Fruit fly (Drosophila melanogaster) whole organism, embryonic: ENCODE data around the gene arg.

ENCODE experiments used
- Atf-2 ChIP-seq: fragments of 200-800 bp; sonication (Bioruptor generic); optimal IDR thresholded peaks from 2 replicates; lab custom pipeline; 2016; ENCODE audit warnings: missing biosample characterization, missing genetic modification characterization
- Awh ChIP-seq: fragments of 200-800 bp; sonication (Bioruptor generic); IDR thresholded peaks from 2 replicates; pipeline ENCODE4, ENCODE4 v1.3.6; 2022; ENCODE audit warnings: missing biosample characterization, missing genetic modification characterization
- Blimp-1 ChIP-seq: fragments of 200-800 bp; sonication (Bioruptor generic); optimal IDR thresholded peaks from 3 replicates; lab custom pipeline; 2018; ENCODE audit warnings: missing biosample characterization, missing genetic modification characterization, mild to moderate bottlenecking, moderate library complexity, missing genetic modification reagents
- CG10147 ChIP-seq: fragments of 200-800 bp; sonication (Bioruptor generic); optimal IDR thresholded peaks from 2 replicates; lab custom pipeline; 2019; ENCODE audit warnings: missing biosample characterization, mild to moderate bottlenecking, missing genetic modification characterization, moderate library complexity
- CG10267 ChIP-seq: fragments of 200-800 bp; sonication (Bioruptor generic); optimal IDR thresholded peaks from 2 replicates; lab custom pipeline; 2018; ENCODE audit warnings: missing biosample characterization, mild to moderate bottlenecking, missing genetic modification characterization, moderate library complexity
- CG10321 ChIP-seq: fragments of 200-800 bp; sonication (Bioruptor generic); IDR thresholded peaks from 2 replicates; pipeline ENCODE4 v1.3.6; 2022; ENCODE audit warnings: missing biosample characterization, missing genetic modification characterization
- CG11398 ChIP-seq: fragments of 200-800 bp; sonication (Bioruptor generic); optimal IDR thresholded peaks from 2 replicates; lab custom pipeline; 2016; ENCODE audit warnings: missing biosample characterization, missing genetic modification characterization
- CG16815 ChIP-seq: fragments of 200-800 bp; sonication (Bioruptor generic); optimal IDR thresholded peaks from 3 replicates; lab custom pipeline; 2017; ENCODE audit warnings: missing biosample characterization, mild to moderate bottlenecking, missing genetic modification characterization
- CG2678 ChIP-seq: fragments of 200-800 bp; sonication (Bioruptor generic); optimal IDR thresholded peaks from 3 replicates; lab custom pipeline; 2019; ENCODE audit warnings: missing biosample characterization, mild to moderate bottlenecking, missing genetic modification characterization, moderate library complexity
- CG30403 ChIP-seq: fragments of 200-800 bp; sonication (Bioruptor generic); optimal IDR thresholded peaks from 3 replicates; lab custom pipeline; 2016; ENCODE audit warnings: missing biosample characterization, missing genetic modification characterization
- CG32767 ChIP-seq: fragments of 200-800 bp; sonication (Bioruptor generic); IDR thresholded peaks from 2 replicates; pipeline ENCODE4 v1.3.6; 2022; ENCODE audit warnings: missing biosample characterization, missing genetic modification characterization
- CG33213 ChIP-seq: fragments of 200-800 bp; sonication (Bioruptor generic); optimal IDR thresholded peaks from 3 replicates; lab custom pipeline; 2016; ENCODE audit warnings: missing biosample characterization, missing genetic modification characterization
- CG34224 ChIP-seq: fragments of 200-800 bp; sonication (Bioruptor generic); IDR thresholded peaks from 3 replicates; pipeline ENCODE4 v1.3.6; 2022; ENCODE audit warnings: missing biosample characterization, missing genetic modification characterization; ENCODE audit not compliant: partially characterized antibody
- CG34376 ChIP-seq: fragments of 200-800 bp; sonication (Bioruptor generic); optimal IDR thresholded peaks from 2 replicates; lab custom pipeline; 2018; ENCODE audit warnings: missing biosample characterization, mild to moderate bottlenecking, missing genetic modification characterization
- CG6689 ChIP-seq: fragments of 200-800 bp; sonication (Bioruptor generic); IDR thresholded peaks from 2 replicates; pipeline ENCODE4 v1.3.6; 2022; ENCODE audit warnings: missing biosample characterization, missing genetic modification characterization
- CG7786 ChIP-seq: fragments of 200-800 bp; sonication (Bioruptor generic); optimal IDR thresholded peaks from 2 replicates; lab custom pipeline; 2016; ENCODE audit warnings: missing biosample characterization, missing genetic modification characterization
- CG8359 ChIP-seq: fragments of 200-800 bp; sonication (Bioruptor generic); optimal IDR thresholded peaks from 2 replicates; lab custom pipeline; 2017; ENCODE audit warnings: missing biosample characterization, mild to moderate bottlenecking, missing genetic modification characterization, borderline replicate concordance
- CG9876 ChIP-seq: fragments of 200-800 bp; sonication (Bioruptor generic); optimal IDR thresholded peaks from 2 replicates; lab custom pipeline; 2016; ENCODE audit warnings: missing biosample characterization, missing genetic modification characterization
- D19B ChIP-seq: fragments of 200-800 bp; sonication (Bioruptor generic); optimal IDR thresholded peaks from 2 replicates; lab custom pipeline; 2017; ENCODE audit warnings: missing biosample characterization, mild to moderate bottlenecking, missing genetic modification characterization
- Dref ChIP-seq: fragments of 200-800 bp; sonication (Bioruptor generic); IDR thresholded peaks from 2 replicates; pipeline ENCODE4 v1.3.6; 2022; ENCODE audit warnings: missing biosample characterization, missing genetic modification characterization
- HHEX ChIP-seq: fragments of 200-800 bp; sonication (Bioruptor generic); optimal IDR thresholded peaks from 3 replicates; lab custom pipeline; 2017; ENCODE audit warnings: missing biosample characterization, mild to moderate bottlenecking, missing genetic modification characterization, missing genetic modification reagents
- HLH3B ChIP-seq: fragments of 200-800 bp; sonication (Bioruptor generic); IDR thresholded peaks from 2 replicates; pipeline ENCODE4 v1.3.6; 2022; ENCODE audit warnings: missing biosample characterization, missing genetic modification characterization
- Hand ChIP-seq: fragments of 200-800 bp; sonication (Bioruptor generic); optimal IDR thresholded peaks from 2 replicates; lab custom pipeline; 2017; ENCODE audit warnings: mild to moderate bottlenecking, missing biosample characterization, missing genetic modification reagents, missing genetic modification characterization
- HmgD ChIP-seq: fragments of 200-800 bp; sonication (Bioruptor generic); optimal IDR thresholded peaks from 3 replicates; lab custom pipeline; 2016; ENCODE audit warnings: missing biosample characterization, missing genetic modification characterization
- Hr78 ChIP-seq, 2 experiments: fragments of 200-800 bp in 1 of 2; fragments of >200 bp in 1 of 2; sonication (Bioruptor generic) in 1 of 2; optimal IDR thresholded peaks; 2 replicates each; lab custom pipeline; 2017 to 2019; ENCODE audit warnings: missing biosample characterization in 2 of 2, missing genetic modification characterization in 2 of 2, mild to moderate bottlenecking in 1 of 2, moderate library complexity in 1 of 2
- Jarid2 ChIP-seq: fragments of 200-800 bp; sonication (Bioruptor generic); optimal IDR thresholded peaks from 3 replicates; lab custom pipeline; 2017; ENCODE audit warnings: mild to moderate bottlenecking, missing biosample characterization, missing genetic modification reagents, missing genetic modification characterization
- Lim3 ChIP-seq: fragments of 200-800 bp; sonication (Bioruptor generic); IDR thresholded peaks from 2 replicates; pipeline ENCODE4 v1.3.6; 2022; ENCODE audit warnings: missing biosample characterization, missing genetic modification characterization
- MTF-1 ChIP-seq: fragments of 200-800 bp; sonication (Bioruptor generic); optimal IDR thresholded peaks from 2 replicates; lab custom pipeline; 2018; ENCODE audit warnings: missing biosample characterization, mild to moderate bottlenecking, missing genetic modification characterization, borderline replicate concordance
- Meics ChIP-seq: fragments of 200-800 bp; sonication (Bioruptor generic); optimal IDR thresholded peaks from 2 replicates; lab custom pipeline; 2017; ENCODE audit warnings: missing biosample characterization, mild to moderate bottlenecking, missing genetic modification characterization
- Optix ChIP-seq: fragments of 200-800 bp; sonication (Bioruptor generic); IDR thresholded peaks from 3 replicates; pipeline ENCODE4 v1.3.6; 2022; ENCODE audit warnings: missing biosample characterization, missing genetic modification characterization
- Trl ChIP-seq, 3 experiments: fragments of >200 bp in 2 of 3; fragments of 200-800 bp in 1 of 3; sonication (Bioruptor generic) in 1 of 3; optimal IDR thresholded peaks; 2 replicates in 1 of 3; 3 replicates in 2 of 3; lab custom pipeline; 2016 to 2017; ENCODE audit warnings: missing biosample characterization in 1 of 3, missing genetic modification characterization in 1 of 3
- Xbp1 ChIP-seq: fragments of 200-800 bp; sonication (Bioruptor generic); optimal IDR thresholded peaks from 3 replicates; lab custom pipeline; 2016; ENCODE audit warnings: missing biosample characterization, mild to moderate bottlenecking, missing genetic modification characterization
- ash1 ChIP-seq: fragments of 200-800 bp; sonication (Bioruptor generic); optimal IDR thresholded peaks from 2 replicates; lab custom pipeline; 2018; ENCODE audit warnings: missing biosample characterization, mild to moderate bottlenecking, missing genetic modification characterization
- bab2 ChIP-seq: fragments of 200-800 bp; sonication (Bioruptor generic); optimal IDR thresholded peaks from 2 replicates; lab custom pipeline; 2016; ENCODE audit warnings: missing biosample characterization, missing genetic modification characterization
- chinmo ChIP-seq: fragments of 200-800 bp; sonication (Bioruptor generic); IDR thresholded peaks from 4 replicates; pipeline ENCODE4 v1.3.6; 2022; ENCODE audit warnings: missing biosample characterization, missing genetic modification characterization; ENCODE audit not compliant: partially characterized antibody
- ewg ChIP-seq: fragments of 200-800 bp; sonication (Bioruptor generic); optimal IDR thresholded peaks from 3 replicates; lab custom pipeline; 2017; ENCODE audit warnings: mild to moderate bottlenecking, missing biosample characterization, missing genetic modification reagents, missing genetic modification characterization
- fd96Cb ChIP-seq: fragments of 200-800 bp; sonication (Bioruptor generic); optimal IDR thresholded peaks from 2 replicates; lab custom pipeline; 2018; ENCODE audit warnings: missing biosample characterization, mild to moderate bottlenecking, missing genetic modification characterization, moderate library complexity
- hb ChIP-seq: fragments of 200-800 bp; sonication (Bioruptor generic); IDR thresholded peaks from 3 replicates; pipeline ENCODE4 v1.3.6; 2022; ENCODE audit warnings: missing biosample characterization, missing genetic modification characterization; ENCODE audit not compliant: partially characterized antibody
- hbn ChIP-seq: fragments of 200-800 bp; sonication (Bioruptor generic); IDR thresholded peaks from 2 replicates; pipeline ENCODE4 v1.3.6; 2022; ENCODE audit warnings: missing biosample characterization, missing genetic modification characterization; ENCODE audit not compliant: partially characterized antibody
- kni ChIP-seq: fragments of 200-800 bp; sonication (Bioruptor generic); optimal IDR thresholded peaks from 3 replicates; lab custom pipeline; 2017; ENCODE audit warnings: mild to moderate bottlenecking, missing biosample characterization, missing genetic modification reagents, missing genetic modification characterization
- lilli ChIP-seq: fragments of 200-800 bp; sonication (Bioruptor generic); optimal IDR thresholded peaks from 3 replicates; lab custom pipeline; 2016; ENCODE audit warnings: missing biosample characterization, missing genetic modification characterization
- luna ChIP-seq: fragments of 200-800 bp; sonication (Bioruptor generic); optimal IDR thresholded peaks from 2 replicates; lab custom pipeline; 2016; ENCODE audit warnings: missing biosample characterization, missing genetic modification characterization
- otp ChIP-seq: fragments of 200-800 bp; sonication (Bioruptor generic); IDR thresholded peaks from 3 replicates; pipeline ENCODE4, ENCODE4 v1.3.6; 2022; ENCODE audit warnings: missing biosample characterization, missing genetic modification characterization
- pita ChIP-seq: fragments of 200-800 bp; sonication (Bioruptor generic); optimal IDR thresholded peaks from 2 replicates; lab custom pipeline; 2017; ENCODE audit warnings: missing biosample characterization, mild to moderate bottlenecking, missing genetic modification characterization
- run ChIP-seq: fragments of 200-800 bp; sonication (Bioruptor generic); optimal IDR thresholded peaks from 3 replicates; lab custom pipeline; 2018; ENCODE audit warnings: missing biosample characterization, mild to moderate bottlenecking, missing genetic modification characterization
- scrt ChIP-seq: fragments of 200-800 bp; sonication (Bioruptor generic); optimal IDR thresholded peaks from 2 replicates; lab custom pipeline; 2018; ENCODE audit warnings: missing biosample characterization, mild to moderate bottlenecking, missing genetic modification characterization, moderate library complexity
- tna ChIP-seq: fragments of 200-800 bp; sonication (Bioruptor generic); IDR thresholded peaks from 2 replicates; pipeline ENCODE4 v1.3.6; 2022; ENCODE audit warnings: missing biosample characterization, missing genetic modification characterization; ENCODE audit not compliant: partially characterized antibody
- vvl ChIP-seq: fragments of 200-800 bp; sonication (Bioruptor generic); IDR thresholded peaks from 2 replicates; pipeline ENCODE4 v1.3.6; 2022; ENCODE audit warnings: missing biosample characterization, missing genetic modification characterization

Gene arg

DNA sequence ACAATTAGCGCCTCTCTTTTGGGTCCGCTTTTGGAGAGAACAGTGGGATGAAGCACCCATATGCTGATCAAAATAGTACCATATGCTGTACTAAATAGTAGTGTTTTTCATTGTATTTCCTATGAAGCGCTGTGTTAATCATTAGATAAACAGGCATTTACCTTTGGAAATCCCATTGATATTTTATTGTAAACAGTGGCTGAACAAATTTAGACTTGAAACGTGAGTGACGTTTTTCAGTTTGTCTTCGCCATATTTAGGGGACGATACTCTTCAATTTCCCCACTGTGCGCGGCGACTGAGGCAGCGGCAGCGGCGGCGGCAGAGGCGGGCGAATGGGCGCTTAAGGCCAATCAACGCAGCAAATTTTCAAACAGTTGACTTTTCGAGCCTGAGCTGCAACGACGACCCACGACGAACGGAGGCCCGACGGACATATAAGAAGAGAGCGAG, 9.6 kb upstream of the arg start (continued):
- TF ChIP-seq MTF-1 (GFP tag; lab: Kevin White, UChicago) = peak; percentile 61
- TF ChIP-seq bab2 (GFP tag; lab: Kevin White, UChicago) = peak; percentile 70
- peak; percentile 64 for TF ChIP-seq CG33213 (GFP tag; lab: Kevin White, UChicago)
- TF ChIP-seq CG34224 = no peak
- peak; percentile 85 for TF ChIP-seq CG7786 (GFP tag; lab: Kevin White, UChicago)
- TF ChIP-seq chinmo = peak; percentile 77; the same call in 3 of the 4 replicates
- TF ChIP-seq Awh = peak; percentile 77
- TF ChIP-seq Hr78 (GFP tag; optimal IDR thresholded peaks at IDR 0.05; lab: Kevin White, UChicago) = peak in 1 of 2 experiments; percentile 11
- no peak for TF ChIP-seq pita (GFP tag; lab: Kevin White, UChicago)
- TF ChIP-seq CG10321 = no peak
- TF ChIP-seq Xbp1 (GFP tag; lab: Kevin White, UChicago) = peak; percentile 71
- no peak for TF ChIP-seq Dref (GFP tag; lab: Robert Waterston, UW)
- TF ChIP-seq lilli = peak; percentile 84
- peak; percentile 93 for TF ChIP-seq CG2678
- TF ChIP-seq CG9876 (GFP tag; lab: Kevin White, UChicago) = peak; percentile 60
- peak; percentile 75 for TF ChIP-seq run (tag; lab: Kevin White, UChicago)
- peak; percentile 73 for TF ChIP-seq Atf-2
- TF ChIP-seq CG11398 = peak; percentile 77
- TF ChIP-seq Trl (optimal IDR thresholded peaks at IDR 0.05; lab: Kevin White, UChicago) = peak in 1 of 2 experiments; percentile 77
- peak; percentile 72 for TF ChIP-seq Trl (GFP tag; optimal IDR thresholded peaks at IDR 0.05; lab: Kevin White, UChicago)
- TF ChIP-seq CG34376 = peak; percentile 90
- TF ChIP-seq ash1 (GFP tag; lab: Kevin White, UChicago) = peak; percentile 10
- peak; percentile 92 for TF ChIP-seq Meics
- no peak for TF ChIP-seq tna
- TF ChIP-seq D19B = peak; percentile 77
- TF ChIP-seq CG32767 = peak; percentile 63; the same call in 1 of the 2 replicates
- 0 out of 3 replicates have a peak, but pooled peaks have one; percentile 41 for TF ChIP-seq Optix (GFP tag; lab: Robert Waterston, UW)
- peak; percentile 66 for TF ChIP-seq fd96Cb (tag; lab: Kevin White, UChicago)
- TF ChIP-seq CG6689 (GFP tag; lab: Robert Waterston, UW) = peak; percentile 62
- TF ChIP-seq kni (GFP tag; lab: Kevin White, UChicago) = peak; percentile 82
- peak; percentile 70 for TF ChIP-seq Blimp-1 (GFP tag; lab: Kevin White, UChicago)
- peak; percentile 81 for TF ChIP-seq CG30403 (GFP tag; lab: Kevin White, UChicago)
- peak; percentile 76 for TF ChIP-seq luna (GFP tag; lab: Kevin White, UChicago)
- no peak for TF ChIP-seq Lim3 (GFP tag; lab: Robert Waterston, UW)
- TF ChIP-seq HmgD (GFP tag; lab: Kevin White, UChicago) = peak; percentile 61
- peak; percentile 57 for TF ChIP-seq CG16815 (GFP tag; lab: Kevin White, UChicago)
- TF ChIP-seq vvl (GFP tag; lab: Robert Waterston, UW) = peak; percentile 74
- TF ChIP-seq hb (GFP tag; lab: Robert Waterston, UW) = no peak
- peak; percentile 67 for TF ChIP-seq ewg (GFP tag; lab: Kevin White, UChicago)
- peak; percentile 52 for TF ChIP-seq CG8359
- peak; percentile 62 for TF ChIP-seq CG10267
- TF ChIP-seq HHEX (GFP tag; lab: Kevin White, UChicago) = peak; percentile 90
- peak; percentile 59 for TF ChIP-seq Jarid2
- no peak for TF ChIP-seq hbn
- TF ChIP-seq Hand = peak; percentile 90
- TF ChIP-seq CG10147 = peak; percentile 88
- peak; percentile 79 for TF ChIP-seq scrt (GFP tag; lab: Kevin White, UChicago)
- peak; percentile 78 for TF ChIP-seq otp (GFP tag; lab: Robert Waterston, UW)
- TF ChIP-seq HLH3B (GFP tag; lab: Robert Waterston, UW) = peak; percentile 68
